Fruit fly (Drosophila melanogaster) whole organism, embryonic: Measurements from ENCODE around the gene Hrd3.

Source experiments
- Blimp-1 ChIP-seq: fragments of 200-800 bp; sonication (Bioruptor generic); optimal IDR thresholded peaks from 3 replicates; lab custom pipeline; 2018; ENCODE audit warnings: missing biosample characterization, missing genetic modification characterization, mild to moderate bottlenecking, moderate library complexity, missing genetic modification reagents
- BtbVII ChIP-seq: fragments of 200-800 bp; sonication (Bioruptor generic); optimal IDR thresholded peaks from 3 replicates; lab custom pipeline; 2017; ENCODE audit warnings: missing biosample characterization, mild to moderate bottlenecking, missing genetic modification characterization
- CG11093 ChIP-seq: fragments of 200-800 bp; sonication (Bioruptor generic); IDR thresholded peaks from 3 replicates; pipeline ENCODE4 v1.3.6; 2022; ENCODE audit warnings: missing biosample characterization, missing genetic modification characterization
- CG1233 ChIP-seq: fragments of 200-800 bp; sonication (Bioruptor generic); optimal IDR thresholded peaks from 4 replicates; lab custom pipeline; 2018; ENCODE audit warnings: missing biosample characterization, mild to moderate bottlenecking, missing genetic modification characterization
- CG12744 ChIP-seq: fragments of 200-800 bp; sonication (Bioruptor generic); optimal IDR thresholded peaks from 2 replicates; lab custom pipeline; 2016; ENCODE audit warnings: missing biosample characterization, missing genetic modification characterization
- CG14014 ChIP-seq: fragments of 200-800 bp; sonication (Bioruptor generic); IDR thresholded peaks from 2 replicates; pipeline ENCODE4 v1.3.6; 2022; ENCODE audit warnings: missing biosample characterization, missing genetic modification characterization
- CG17361 ChIP-seq: fragments of 200-800 bp; sonication (Bioruptor generic); IDR thresholded peaks from 3 replicates; pipeline ENCODE4 v1.3.6; 2022; ENCODE audit warnings: missing biosample characterization, missing genetic modification characterization
- CG17802 ChIP-seq: fragments of 200-800 bp; sonication (Bioruptor generic); optimal IDR thresholded peaks from 2 replicates; lab custom pipeline; 2018; ENCODE audit warnings: missing biosample characterization, mild to moderate bottlenecking, missing genetic modification characterization, moderate library complexity
- CG18476 ChIP-seq: fragments of 200-800 bp; sonication (Bioruptor generic); optimal IDR thresholded peaks from 2 replicates; lab custom pipeline; 2016; ENCODE audit warnings: missing biosample characterization, mild to moderate bottlenecking, missing genetic modification characterization
- CG2120 ChIP-seq: fragments of 200-800 bp; sonication (Bioruptor generic); optimal IDR thresholded peaks from 3 replicates; lab custom pipeline; 2016; ENCODE audit warnings: missing biosample characterization, missing genetic modification characterization
- CG3163 ChIP-seq: fragments of 200-800 bp; sonication (Bioruptor generic); optimal IDR thresholded peaks from 3 replicates; lab custom pipeline; 2016; ENCODE audit warnings: missing biosample characterization, missing genetic modification characterization
- CG32767 ChIP-seq: fragments of 200-800 bp; sonication (Bioruptor generic); IDR thresholded peaks from 2 replicates; pipeline ENCODE4 v1.3.6; 2022; ENCODE audit warnings: missing biosample characterization, missing genetic modification characterization
- CG33213 ChIP-seq: fragments of 200-800 bp; sonication (Bioruptor generic); optimal IDR thresholded peaks from 3 replicates; lab custom pipeline; 2016; ENCODE audit warnings: missing biosample characterization, missing genetic modification characterization
- CG33557 ChIP-seq: fragments of 200-800 bp; sonication (Bioruptor generic); optimal IDR thresholded peaks from 2 replicates; lab custom pipeline; 2019; ENCODE audit warnings: missing biosample characterization, mild to moderate bottlenecking, missing genetic modification characterization, moderate library complexity
- CG4360 ChIP-seq: fragments of 200-800 bp; sonication (Bioruptor generic); IDR thresholded peaks from 2 replicates; pipeline ENCODE4 v1.3.6; 2022; ENCODE audit warnings: missing biosample characterization, missing genetic modification characterization
- CG4707 ChIP-seq: fragments of 200-800 bp; sonication (Bioruptor generic); optimal IDR thresholded peaks from 2 replicates; lab custom pipeline; 2018; ENCODE audit warnings: missing biosample characterization, mild to moderate bottlenecking, missing genetic modification characterization, moderate library complexity
- CG4730 ChIP-seq: fragments of 200-800 bp; sonication (Bioruptor generic); IDR thresholded peaks from 2 replicates; pipeline ENCODE4 v1.3.6; 2022; ENCODE audit warnings: missing biosample characterization, missing genetic modification characterization
- CG6254 ChIP-seq: fragments of 200-800 bp; sonication (Bioruptor generic); optimal IDR thresholded peaks from 3 replicates; lab custom pipeline; 2017; ENCODE audit warnings: mild to moderate bottlenecking, missing biosample characterization, missing genetic modification reagents, missing genetic modification characterization
- CG7745 ChIP-seq: fragments of 200-800 bp; sonication (Bioruptor generic); optimal IDR thresholded peaks from 2 replicates; lab custom pipeline; 2018; ENCODE audit warnings: missing biosample characterization, mild to moderate bottlenecking, missing genetic modification characterization, moderate library complexity
- CG8290 ChIP-seq, 3 experiments: fragments of 200-800 bp; sonication (Bioruptor generic); optimal IDR thresholded peaks; 2 replicates each; lab custom pipeline; 2016 to 2019; ENCODE audit warnings: missing biosample characterization in 3 of 3, missing genetic modification characterization in 3 of 3, mild to moderate bottlenecking in 2 of 3, moderate library complexity in 1 of 3
- Camta ChIP-seq: fragments of 200-800 bp; sonication (Bioruptor generic); optimal IDR thresholded peaks from 2 replicates; lab custom pipeline; 2016; ENCODE audit warnings: missing biosample characterization, missing genetic modification characterization
- Elba2 ChIP-seq: fragments of 200-800 bp; sonication (Bioruptor generic); optimal IDR thresholded peaks from 3 replicates; lab custom pipeline; 2016; ENCODE audit warnings: missing biosample characterization, missing genetic modification characterization
- HLH3B ChIP-seq: fragments of 200-800 bp; sonication (Bioruptor generic); IDR thresholded peaks from 2 replicates; pipeline ENCODE4 v1.3.6; 2022; ENCODE audit warnings: missing biosample characterization, missing genetic modification characterization
- MTF-1 ChIP-seq: fragments of 200-800 bp; sonication (Bioruptor generic); optimal IDR thresholded peaks from 2 replicates; lab custom pipeline; 2018; ENCODE audit warnings: missing biosample characterization, mild to moderate bottlenecking, missing genetic modification characterization, borderline replicate concordance
- Scr ChIP-seq: fragments of 200-800 bp; sonication (Bioruptor generic); IDR thresholded peaks from 2 replicates; pipeline ENCODE4 v1.3.6; 2022; ENCODE audit warnings: missing biosample characterization, missing genetic modification characterization; ENCODE audit not compliant: partially characterized antibody
- Spps ChIP-seq: fragments of 200-800 bp; sonication (Bioruptor generic); optimal IDR thresholded peaks from 2 replicates; lab custom pipeline; 2018; ENCODE audit warnings: missing biosample characterization, mild to moderate bottlenecking, missing genetic modification characterization
- Trl ChIP-seq, 3 experiments: fragments of >200 bp in 2 of 3; fragments of 200-800 bp in 1 of 3; sonication (Bioruptor generic) in 1 of 3; optimal IDR thresholded peaks; 2 replicates in 1 of 3; 3 replicates in 2 of 3; lab custom pipeline; 2016 to 2017; ENCODE audit warnings: missing biosample characterization in 1 of 3, missing genetic modification characterization in 1 of 3
- ap ChIP-seq: fragments of 200-800 bp; sonication (Bioruptor generic); IDR thresholded peaks from 2 replicates; pipeline ENCODE4 v1.3.6; 2022; ENCODE audit warnings: missing biosample characterization, missing genetic modification characterization
- br ChIP-seq: fragments of >200 bp; optimal IDR thresholded peaks from 2 replicates; lab custom pipeline; 2017
- fu2 ChIP-seq: fragments of 200-800 bp; sonication (Bioruptor generic); optimal IDR thresholded peaks from 2 replicates; lab custom pipeline; 2016; ENCODE audit warnings: missing biosample characterization, missing genetic modification characterization
- gce ChIP-seq: fragments of 200-800 bp; sonication (Bioruptor generic); IDR thresholded peaks from 3 replicates; pipeline ENCODE4 v1.3.6; 2022; ENCODE audit warnings: missing biosample characterization, missing genetic modification characterization
- gcm ChIP-seq: fragments of 200-800 bp; sonication (Bioruptor generic); optimal IDR thresholded peaks from 2 replicates; lab custom pipeline; 2019; ENCODE audit warnings: missing biosample characterization, mild to moderate bottlenecking, missing genetic modification characterization, moderate library complexity
- gem ChIP-seq: fragments of 200-800 bp; sonication (Bioruptor generic); optimal IDR thresholded peaks from 2 replicates; lab custom pipeline; 2019; ENCODE audit warnings: missing biosample characterization, mild to moderate bottlenecking, missing genetic modification characterization, moderate library complexity
- gt ChIP-seq: fragments of 200-800 bp; sonication (Bioruptor generic); IDR thresholded peaks from 2 replicates; pipeline ENCODE4 v1.3.6; 2022; ENCODE audit warnings: missing biosample characterization, missing genetic modification characterization
- h ChIP-seq: fragments of >200 bp; optimal IDR thresholded peaks from 2 replicates; lab custom pipeline; 2017
- hb ChIP-seq: fragments of 200-800 bp; sonication (Bioruptor generic); IDR thresholded peaks from 3 replicates; pipeline ENCODE4 v1.3.6; 2022; ENCODE audit warnings: missing biosample characterization, missing genetic modification characterization; ENCODE audit not compliant: partially characterized antibody
- hkb ChIP-seq, 2 experiments: fragments of 200-800 bp in 1 of 2; fragments of >200 bp in 1 of 2; sonication (Bioruptor generic) in 1 of 2; IDR thresholded peaks in 1 of 2; optimal IDR thresholded peaks in 1 of 2; 2 replicates each; pipeline versions ENCODE4 v1.3.6 to Lab custom; 2017 to 2022; ENCODE audit warnings: missing biosample characterization in 1 of 2, missing genetic modification characterization in 1 of 2
- jigr1 ChIP-seq: fragments of 200-800 bp; sonication (Bioruptor generic); IDR thresholded peaks from 3 replicates; pipeline ENCODE4 v1.3.6; 2022; ENCODE audit warnings: missing biosample characterization, missing genetic modification characterization
- lab ChIP-seq: fragments of 200-800 bp; sonication (Bioruptor generic); optimal IDR thresholded peaks from 3 replicates; lab custom pipeline; 2017; ENCODE audit warnings: missing biosample characterization, missing genetic modification characterization, mild to moderate bottlenecking, moderate library complexity, missing genetic modification reagents
- mam ChIP-seq: fragments of 200-800 bp; sonication (Bioruptor generic); optimal IDR thresholded peaks from 3 replicates; lab custom pipeline; 2016; ENCODE audit warnings: missing biosample characterization, missing genetic modification characterization
- p53 ChIP-seq: fragments of 200-800 bp; sonication (Bioruptor generic); optimal IDR thresholded peaks from 2 replicates; lab custom pipeline; 2016; ENCODE audit warnings: missing biosample characterization, missing genetic modification characterization
- row ChIP-seq: fragments of 200-800 bp; sonication (Bioruptor generic); IDR thresholded peaks from 3 replicates; pipeline ENCODE4 v1.3.6; 2022; ENCODE audit warnings: missing biosample characterization, missing genetic modification characterization
- scrt ChIP-seq: fragments of 200-800 bp; sonication (Bioruptor generic); optimal IDR thresholded peaks from 2 replicates; lab custom pipeline; 2018; ENCODE audit warnings: missing biosample characterization, mild to moderate bottlenecking, missing genetic modification characterization, moderate library complexity
- sens-2 ChIP-seq: fragments of 200-800 bp; sonication (Bioruptor generic); IDR thresholded peaks from 2 replicates; pipeline ENCODE4 v1.3.6; 2022; ENCODE audit warnings: missing biosample characterization, missing genetic modification characterization
- sisA ChIP-seq: fragments of 200-800 bp; sonication (Bioruptor generic); IDR thresholded peaks from 2 replicates; pipeline ENCODE4 v1.3.6; 2022; ENCODE audit warnings: missing biosample characterization, missing genetic modification characterization
- slp2 ChIP-seq: fragments of 200-800 bp; sonication (Bioruptor generic); optimal IDR thresholded peaks from 2 replicates; lab custom pipeline; 2016; ENCODE audit warnings: missing biosample characterization, missing genetic modification characterization
- wek ChIP-seq: fragments of 200-800 bp; sonication (Bioruptor generic); optimal IDR thresholded peaks from 3 replicates; lab custom pipeline; 2018; ENCODE audit warnings: missing biosample characterization, mild to moderate bottlenecking, missing genetic modification characterization, moderate library complexity
- zen2 ChIP-seq: fragments of 200-800 bp; sonication (Bioruptor generic); IDR thresholded peaks from 3 replicates; pipeline ENCODE4 v1.3.6; 2022; ENCODE audit warnings: missing biosample characterization, missing genetic modification characterization; ENCODE audit not compliant: partially characterized antibody
- zfh2 ChIP-seq: fragments of 200-800 bp; sonication (Bioruptor generic); optimal IDR thresholded peaks from 2 replicates; lab custom pipeline; 2016; ENCODE audit warnings: missing biosample characterization, missing genetic modification characterization

Hrd3 gene

DNA sequence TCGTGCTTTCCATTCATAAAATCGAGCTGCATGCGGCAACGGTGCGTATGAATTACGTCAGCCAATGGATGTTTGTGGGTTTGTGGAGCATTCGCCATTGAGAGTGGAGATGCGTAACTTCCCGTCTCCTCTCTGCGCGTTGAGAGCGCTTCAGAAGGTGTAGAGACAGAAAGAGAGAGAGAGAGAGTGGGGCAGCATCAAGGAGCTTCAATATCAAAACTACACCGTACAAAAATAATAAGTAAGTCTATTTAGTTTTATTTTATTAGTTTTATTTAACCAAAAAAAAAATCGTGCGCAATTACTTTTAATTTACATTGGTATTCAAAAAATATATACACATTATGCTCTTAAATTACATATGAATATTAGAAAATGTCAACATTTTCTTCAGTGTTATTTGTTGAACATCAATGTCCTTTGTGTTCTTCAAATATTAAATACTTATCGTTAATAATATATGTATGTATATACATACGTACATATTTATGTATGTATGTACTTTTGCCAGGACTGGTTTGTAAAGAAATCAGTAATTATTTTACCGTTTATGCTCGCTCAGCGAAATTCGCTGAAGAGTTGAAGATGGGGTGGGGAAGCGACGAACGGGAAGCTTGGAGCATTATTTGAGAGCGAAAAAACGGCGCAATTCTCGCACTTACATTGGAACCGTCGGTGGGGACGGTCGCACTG, 35.5 kb downstream of the Hrd3 start, which contains the start of gene CG10365 (continued):
- no peak for TF ChIP-seq CG7745 (tag; lab: Kevin White, UChicago)
- TF ChIP-seq MTF-1 (GFP tag; lab: Kevin White, UChicago) = peak; percentile 58
- no peak for TF ChIP-seq wek (GFP tag; lab: Kevin White, UChicago)
- TF ChIP-seq gcm (GFP tag; lab: Kevin White, UChicago) = peak; percentile 91
- no peak for TF ChIP-seq h (lab: Kevin White, UChicago)
- peak; percentile 68 for TF ChIP-seq CG4730 (GFP tag; lab: Robert Waterston, UW)
- peak; percentile 85 for TF ChIP-seq Blimp-1 (GFP tag; lab: Kevin White, UChicago)
- TF ChIP-seq CG17802 (tag; lab: Kevin White, UChicago) = no peak
- peak; percentile 92 for TF ChIP-seq CG14014
- no peak for TF ChIP-seq fu2 (GFP tag; lab: Kevin White, UChicago)
- peak; percentile 92 for TF ChIP-seq CG17361 (GFP tag; lab: Robert Waterston, UW)
- TF ChIP-seq BtbVII (GFP tag; lab: Kevin White, UChicago) = peak; percentile 89
- TF ChIP-seq CG1233 (GFP tag; lab: Kevin White, UChicago) = peak; percentile 75
- no peak for TF ChIP-seq p53 (GFP tag; lab: Kevin White, UChicago)
- TF ChIP-seq HLH3B = peak; percentile 87
- TF ChIP-seq row = peak; percentile 91
- TF ChIP-seq CG2120 (GFP tag; lab: Kevin White, UChicago) = peak; percentile 81
- TF ChIP-seq CG8290 (GFP tag; optimal IDR thresholded peaks at IDR 0.05; lab: Kevin White, UChicago) = peak; percentile 26
- no peak for TF ChIP-seq CG8290 (tag; optimal IDR thresholded peaks at IDR 0.05; lab: Kevin White, UChicago)
- TF ChIP-seq mam (GFP tag; lab: Kevin White, UChicago) = no peak
- TF ChIP-seq sens-2 (GFP tag; lab: Robert Waterston, UW) = no peak
- TF ChIP-seq CG32767 (GFP tag; lab: Robert Waterston, UW) = peak; percentile 88
- TF ChIP-seq scrt = peak; percentile 81
- TF ChIP-seq CG4360 (GFP tag; lab: Robert Waterston, UW) = no peak
- no peak for TF ChIP-seq jigr1
- peak; percentile 96 for TF ChIP-seq gem (tag; lab: Kevin White, UChicago)
- no peak for TF ChIP-seq CG33213 (GFP tag; lab: Kevin White, UChicago)
- TF ChIP-seq gce (GFP tag; lab: Robert Waterston, UW) = peak; percentile 87; the same call in 2 of the 3 replicates
- TF ChIP-seq sisA (GFP tag; lab: Robert Waterston, UW) = peak; percentile 76
- TF ChIP-seq CG11093 (GFP tag; lab: Robert Waterston, UW) = peak; percentile 69; the same call in 2 of the 3 replicates
- no peak for TF ChIP-seq gt (GFP tag; lab: Robert Waterston, UW)
- TF ChIP-seq Spps (tag; lab: Kevin White, UChicago) = peak; percentile 4
- peak; percentile 81 for TF ChIP-seq ap (GFP tag; lab: Robert Waterston, UW)
- TF ChIP-seq br (lab: Kevin White, UChicago) = no peak
- TF ChIP-seq CG12744 (GFP tag; lab: Kevin White, UChicago) = no peak
- peak; percentile 92 for TF ChIP-seq lab (GFP tag; lab: Kevin White, UChicago)
- no peak for TF ChIP-seq CG33557 (GFP tag; lab: Kevin White, UChicago)
- TF ChIP-seq CG18476 (GFP tag; lab: Kevin White, UChicago) = peak; percentile 58
- TF ChIP-seq CG3163 (GFP tag; lab: Kevin White, UChicago) = no peak
- no peak for TF ChIP-seq hb
- no peak for TF ChIP-seq zfh2 (GFP tag; lab: Kevin White, UChicago)
- no peak for TF ChIP-seq slp2 (GFP tag; lab: Kevin White, UChicago)
- no peak for TF ChIP-seq zen2 (GFP tag; lab: Robert Waterston, UW)
- TF ChIP-seq hkb (optimal IDR thresholded peaks at IDR 0.05; lab: Kevin White, UChicago) = no peak
- TF ChIP-seq hkb (GFP tag; IDR thresholded peaks at IDR 0.05; lab: Robert Waterston, UW) = peak; percentile 84
- peak; percentile 78 to 89 for TF ChIP-seq Trl (optimal IDR thresholded peaks at IDR 0.05; lab: Kevin White, UChicago)
- TF ChIP-seq Trl (GFP tag; optimal IDR thresholded peaks at IDR 0.05; lab: Kevin White, UChicago) = no peak
- TF ChIP-seq Scr (GFP tag; lab: Robert Waterston, UW) = no peak
- peak; percentile 52 for TF ChIP-seq CG6254 (GFP tag; lab: Kevin White, UChicago)
- no peak for TF ChIP-seq Elba2
- TF ChIP-seq CG4707 (GFP tag; lab: Kevin White, UChicago) = no peak
- peak; percentile 17 for TF ChIP-seq Camta (GFP tag; lab: Kevin White, UChicago)
